Worm (Caenorhabditis elegans): ENCODE measurements around the gene H20J04.6.

DNA sequence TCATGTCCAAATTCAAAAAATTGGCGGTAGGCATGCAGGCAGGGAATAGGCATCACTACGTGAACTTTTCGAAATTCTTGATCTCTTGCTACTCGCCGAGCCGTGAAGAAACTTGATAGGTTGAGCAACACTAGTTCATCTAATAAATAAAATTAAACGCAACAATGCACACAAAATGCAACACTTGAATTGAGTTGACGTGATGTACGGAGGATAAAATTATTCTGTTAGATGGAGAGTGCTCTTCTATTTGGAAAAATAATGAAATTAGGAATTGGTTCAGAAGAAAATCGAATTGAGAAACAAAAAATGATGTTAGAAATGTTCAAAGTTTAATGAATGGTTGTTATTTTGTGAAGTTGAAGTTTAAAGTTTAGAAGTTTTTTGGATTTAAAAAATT lies 46.1 kb upstream of the H20J04.6 start:
- TF ChIP-seq elt-3 (tag; optimal IDR thresholded peaks at IDR 0.05) (no peak), M03D4.4 (tag; optimal IDR thresholded peaks at IDR 0.05) (no peak)

Data from whole organism, mixed stage, embryonic.